Worm (Caenorhabditis elegans): ENCODE data around the gene srh-48.

srh-48 gene

ce11 chrII:9377158-9377557 is 2.7 kb upstream of the srh-48 start, which contains the start of gene C06C3.10:
C06C3.10 (minus strand) TSS chrII:9377258.
- TF ChIP-seq ceh-40 (GFP tag; IDR thresholded peaks at IDR 0.05) (no peak), hmg-20 (GFP tag; IDR thresholded peaks at IDR 0.05) (no peak), cebp-2 (GFP tag; IDR thresholded peaks at IDR 0.05) (no peak), sptf-2 (GFP tag; optimal IDR thresholded peaks at IDR 0.05) (no peak), nhr-90 (tag; optimal IDR thresholded peaks at IDR 0.05) (no peak), snpc-3.4 (tag; optimal IDR thresholded peaks at IDR 0.05) (no peak), ztf-18 (tag; optimal IDR thresholded peaks at IDR 0.05) (no peak), nfya-1 (tag; optimal IDR thresholded peaks at IDR 0.05; ENCODE audit: borderline replicate concordance, insufficient read depth) (no peak), Y95B8A.8 (GFP tag; IDR thresholded peaks at IDR 0.05) (no peak), mcd-1 (GFP tag; IDR thresholded peaks at IDR 0.05) (no peak), attf-5 (GFP tag; optimal IDR thresholded peaks at IDR 0.05) (no peak), dpl-1 (GFP tag; optimal IDR thresholded peaks at IDR 0.05) (no peak)

ce11 chrII:9378174-9378573 is 1.7 kb upstream of the srh-48 start:
- TF ChIP-seq hlh-26 (GFP tag; conservative IDR thresholded peaks at IDR 0.05) (no peak), ccch-3 (GFP tag; optimal IDR thresholded peaks at IDR 0.05) (no peak), Y79H2A.3 (GFP tag; conservative IDR thresholded peaks at IDR 0.05) (no peak), repo-1 (tag; optimal IDR thresholded peaks at IDR 0.05) (no peak), snpc-1.1 (tag; optimal IDR thresholded peaks at IDR 0.05; ENCODE audit: insufficient read depth) (no peak), ets-4 (GFP tag; optimal IDR thresholded peaks at IDR 0.05) (no peak), K11D2.4 (GFP tag; IDR thresholded peaks at IDR 0.05) (no peak)

ce11 chrII:9385241-9385640 is 5.3 kb downstream of the srh-48 start, which contains the start of gene C06C3.7:
C06C3.7 (plus strand) TSS chrII:9385541.
- TF ChIP-seq attf-3 (GFP tag; conservative IDR thresholded peaks at IDR 0.05) (no peak), rcor-1 (GFP tag; IDR thresholded peaks at IDR 0.05) (no peak), ceh-79 (tag; optimal IDR thresholded peaks at IDR 0.05) (no peak)

ce11 chrII:9392724-9393123 is 12.8 kb downstream of the srh-48 start, which contains the start of gene lido-17:
lido-17 (minus strand) TSS chrII:9392824.
- TF ChIP-seq B0019.2 (GFP tag; conservative IDR thresholded peaks at IDR 0.05) (no peak), tbp1 (GFP tag; optimal IDR thresholded peaks at IDR 0.05) (no peak), akir-1 (GFP tag; optimal IDR thresholded peaks at IDR 0.05) (no peak), F52B5.7 (tag; optimal IDR thresholded peaks at IDR 0.05) (no peak), lin-40 (tag; optimal IDR thresholded peaks at IDR 0.05) (no peak), cebp-2 (GFP tag; IDR thresholded peaks at IDR 0.05) (no peak), T07F8.4 (tag; optimal IDR thresholded peaks at IDR 0.05) (no peak), athp-1 (tag; optimal IDR thresholded peaks at IDR 0.05) (no peak), B0035.1 (tag; optimal IDR thresholded peaks at IDR 0.05) (no peak), xnd-1 (tag; optimal IDR thresholded peaks at IDR 0.05) (no peak), aptf-3 (GFP tag; IDR thresholded peaks at IDR 0.05) (no peak), F39B2.1 (GFP tag; IDR thresholded peaks at IDR 0.05) (no peak), lin-26 (GFP tag; IDR thresholded peaks at IDR 0.05) (no peak), ets-4 (GFP tag; optimal IDR thresholded peaks at IDR 0.05) (no peak), lsy-27 (tag; optimal IDR thresholded peaks at IDR 0.05; ENCODE audit: borderline replicate concordance, insufficient read depth) (no peak), dpff-1 (tag; optimal IDR thresholded peaks at IDR 0.05) (no peak)
